Fruit fly (Drosophila melanogaster) Kc167 (cell line): ENCODE results near the gene CG4440.

ENCODE experiments used
- Myc ChIP-seq: fragments of >200 bp; optimal IDR thresholded peaks from 2 replicates; lab custom pipeline; 2017; ENCODE audit warnings: missing external identifiers
- h ChIP-seq: fragments of >200 bp; optimal IDR thresholded peaks from 3 replicates; lab custom pipeline; 2018; ENCODE audit warnings: missing external identifiers
- insv ChIP-seq: fragments of >200 bp; optimal IDR thresholded peaks from 3 replicates; lab custom pipeline; 2018; ENCODE audit warnings: missing external identifiers
- psq ChIP-seq: fragments of >200 bp; optimal IDR thresholded peaks from 2 replicates; lab custom pipeline; 2017; ENCODE audit warnings: missing external identifiers

DNA sequence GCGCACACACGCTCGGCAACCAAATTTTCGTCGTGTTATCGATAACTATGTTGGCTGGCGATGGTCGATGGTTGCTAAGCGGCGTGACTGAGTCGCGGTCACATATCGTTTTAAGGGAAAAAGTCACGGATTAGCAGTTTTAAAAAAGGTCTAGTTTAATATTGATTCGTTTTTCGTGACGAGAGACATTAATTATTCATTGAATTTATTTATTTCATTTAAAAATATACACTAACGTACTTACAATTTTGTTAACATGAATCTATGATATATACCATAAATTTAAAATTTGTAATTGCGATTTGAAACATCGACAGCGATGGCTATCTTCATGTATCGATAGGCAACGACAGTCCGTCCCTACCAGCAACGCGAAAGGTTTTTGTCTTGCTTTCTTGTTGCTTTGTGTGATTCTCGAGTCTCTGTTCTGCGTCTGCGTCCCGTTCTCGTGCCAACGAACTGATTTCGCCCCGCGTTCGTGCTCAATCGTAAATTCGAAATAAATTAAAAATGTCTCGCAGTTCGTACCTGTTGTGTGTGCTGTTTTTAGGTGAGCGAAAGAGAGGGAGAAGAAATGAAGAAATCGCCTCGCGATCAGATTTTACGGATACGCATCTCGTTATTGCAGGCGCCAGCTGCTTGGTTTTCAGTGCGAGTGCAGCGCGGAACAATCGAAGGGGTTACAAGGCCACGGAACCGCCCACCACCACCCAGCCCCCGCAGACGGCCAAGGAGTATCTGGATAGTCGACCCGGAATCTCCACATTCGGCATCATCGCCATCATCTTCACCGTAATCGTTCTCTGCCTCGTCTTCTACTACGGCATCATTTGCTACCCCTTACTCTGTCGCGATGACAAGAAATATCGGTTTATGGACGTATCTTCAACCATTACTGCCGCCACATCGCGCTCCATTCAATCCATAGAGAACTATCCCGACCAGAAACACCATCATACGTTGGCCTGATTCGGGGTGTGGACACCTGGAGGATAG lies 23.2 kb downstream of the CG4440 start, which contains the start of the genes Hyls1, chif and CG4455:
- TF ChIP-seq psq (lab: Kevin White, UChicago), result no peak
- TF ChIP-seq Myc (lab: Kevin White, UChicago), result no peak
- no peak for TF ChIP-seq h (lab: Kevin White, UChicago)
- no peak for TF ChIP-seq insv (lab: Kevin White, UChicago)
